Fruit fly (Drosophila melanogaster) whole organism, prepupa: Measurements from ENCODE around the gene Trissin.

Experiments
- Blimp-1 ChIP-seq: fragments of 200-800 bp; sonication (Bioruptor generic); optimal IDR thresholded peaks from 3 replicates; lab custom pipeline; 2017; ENCODE audit warnings: missing biosample characterization, missing genetic modification characterization, mild to moderate bottlenecking, moderate library complexity, missing genetic modification reagents
- CG10631 ChIP-seq: fragments of 200-800 bp; sonication (Bioruptor generic); optimal IDR thresholded peaks from 2 replicates; lab custom pipeline; 2016; ENCODE audit warnings: missing biosample characterization, missing genetic modification characterization
- CG11294 ChIP-seq: fragments of 200-800 bp; sonication (Bioruptor generic); IDR thresholded peaks from 2 replicates; pipeline ENCODE4 v1.3.6; 2022; ENCODE audit warnings: missing biosample characterization, missing genetic modification characterization
- CG15336 ChIP-seq: fragments of 200-800 bp; sonication (Bioruptor generic); IDR thresholded peaks from 2 replicates; pipeline ENCODE4 v1.3.6; 2022; ENCODE audit warnings: missing biosample characterization, missing genetic modification characterization
- CG31627 ChIP-seq: fragments of 200-800 bp; sonication (Bioruptor generic); optimal IDR thresholded peaks from 3 replicates; lab custom pipeline; 2016; ENCODE audit warnings: missing biosample characterization, missing genetic modification characterization
- CG3919 ChIP-seq: fragments of 200-800 bp; sonication (Bioruptor generic); optimal IDR thresholded peaks from 3 replicates; lab custom pipeline; 2016; ENCODE audit warnings: missing biosample characterization, missing genetic modification characterization
- CG6163 ChIP-seq: fragments of 200-800 bp; sonication (Bioruptor generic); IDR thresholded peaks from 3 replicates; pipeline ENCODE4 v1.3.6; 2022; ENCODE audit warnings: missing biosample characterization, missing genetic modification characterization
- CG6792 ChIP-seq: fragments of 200-800 bp; sonication (Bioruptor generic); optimal IDR thresholded peaks from 3 replicates; lab custom pipeline; 2016; ENCODE audit warnings: missing biosample characterization, missing genetic modification characterization
- CG6854 ChIP-seq: fragments of 200-800 bp; sonication (Bioruptor generic); optimal IDR thresholded peaks from 2 replicates; lab custom pipeline; 2017; ENCODE audit warnings: missing biosample characterization, mild to moderate bottlenecking, missing genetic modification characterization
- CG8119 ChIP-seq: fragments of 200-800 bp; sonication (Bioruptor generic); IDR thresholded peaks from 3 replicates; pipeline ENCODE4 v1.3.6; 2022; ENCODE audit warnings: missing biosample characterization, missing genetic modification characterization
- CG8319 ChIP-seq: fragments of 200-800 bp; sonication (Bioruptor generic); optimal IDR thresholded peaks from 3 replicates; lab custom pipeline; 2016; ENCODE audit warnings: missing biosample characterization, missing genetic modification characterization
- Eip75B ChIP-seq: fragments of 200-800 bp; sonication (Bioruptor generic); optimal IDR thresholded peaks from 3 replicates; lab custom pipeline; 2016; ENCODE audit warnings: missing biosample characterization, missing genetic modification characterization
- Eip78C ChIP-seq: fragments of 200-800 bp; sonication (Bioruptor generic); peaks from one replicate; lab custom pipeline; 2016; ENCODE audit warnings: missing biosample characterization, missing genetic modification characterization
- Eip93F ChIP-seq: fragments of 200-800 bp; sonication (Bioruptor generic); optimal IDR thresholded peaks from 2 replicates; lab custom pipeline; 2016; ENCODE audit warnings: missing biosample characterization, mild to moderate bottlenecking, missing genetic modification characterization
- Gug ChIP-seq: fragments of 200-800 bp; sonication (Bioruptor generic); IDR thresholded peaks from 2 replicates; pipeline ENCODE4 v1.3.6; 2022; ENCODE audit warnings: missing biosample characterization, missing genetic modification characterization
- Hr4 ChIP-seq: fragments of 200-800 bp; sonication (Bioruptor generic); optimal IDR thresholded peaks from 3 replicates; lab custom pipeline; 2016; ENCODE audit warnings: missing biosample characterization, missing genetic modification characterization
- Met ChIP-seq: fragments of 200-800 bp; sonication (Bioruptor generic); optimal IDR thresholded peaks from 3 replicates; lab custom pipeline; 2016; ENCODE audit warnings: missing biosample characterization, missing genetic modification characterization
- achi ChIP-seq: fragments of 200-800 bp; sonication (Bioruptor generic); optimal IDR thresholded peaks from 3 replicates; lab custom pipeline; 2016; ENCODE audit warnings: missing biosample characterization, missing genetic modification characterization
- cyc ChIP-seq: fragments of 200-800 bp; sonication (Bioruptor generic); optimal IDR thresholded peaks from 3 replicates; lab custom pipeline; 2016; ENCODE audit warnings: missing biosample characterization, missing genetic modification characterization
- eg ChIP-seq: fragments of 200-800 bp; sonication (Bioruptor generic); IDR thresholded peaks from 3 replicates; pipeline ENCODE4 v1.3.6; 2022; ENCODE audit warnings: missing biosample characterization, missing genetic modification characterization
- esn ChIP-seq: fragments of 200-800 bp; sonication (Bioruptor generic); optimal IDR thresholded peaks from 2 replicates; lab custom pipeline; 2016; ENCODE audit warnings: missing biosample characterization, mild to moderate bottlenecking, missing genetic modification characterization, moderate library complexity
- fkh ChIP-seq: fragments of 200-800 bp; sonication (Bioruptor generic); optimal IDR thresholded peaks from 3 replicates; lab custom pipeline; 2017; ENCODE audit warnings: missing biosample characterization, mild to moderate bottlenecking, missing genetic modification characterization, moderate library complexity
- spab ChIP-seq: fragments of 200-800 bp; sonication (Bioruptor generic); optimal IDR thresholded peaks from 2 replicates; lab custom pipeline; 2017; ENCODE audit warnings: missing biosample characterization, mild to moderate bottlenecking, missing genetic modification characterization, missing genetic modification reagents
- ss ChIP-seq, 2 experiments: fragments of 200-800 bp; sonication (Bioruptor generic); optimal IDR thresholded peaks; 2 replicates in 1 of 2; 3 replicates in 1 of 2; lab custom pipeline; 2017 to 2018; ENCODE audit warnings: mild to moderate bottlenecking in 2 of 2, missing biosample characterization in 2 of 2, missing genetic modification characterization in 2 of 2, moderate library complexity in 1 of 2
- svp ChIP-seq: fragments of 200-800 bp; sonication (Bioruptor generic); peaks from one replicate; lab custom pipeline; 2016; ENCODE audit warnings: missing biosample characterization, missing genetic modification characterization
- topi ChIP-seq: fragments of 200-800 bp; sonication (Bioruptor generic); optimal IDR thresholded peaks from 3 replicates; lab custom pipeline; 2016; ENCODE audit warnings: missing biosample characterization, missing genetic modification characterization

The Trissin gene

dm6 chr3R:15451344-15452107, 33.7 kb downstream of the Trissin start:
- TF ChIP-seq Eip75B (no peak), esn (GFP tag; lab: Kevin White, UChicago) (no peak), svp (GFP tag; lab: Kevin White, UChicago) (no peak), Gug (GFP tag; lab: Robert Waterston, UW) (no peak), Eip78C (GFP tag; lab: Kevin White, UChicago) (peak; percentile 46), cyc (GFP tag; lab: Kevin White, UChicago) (no peak), CG10631 (GFP tag; lab: Kevin White, UChicago) (no peak), fkh (GFP tag; lab: Kevin White, UChicago) (no peak), Blimp-1 (GFP tag; lab: Kevin White, UChicago) (no peak), ss (GFP tag; optimal IDR thresholded peaks at IDR 0.05; lab: Kevin White, UChicago) (peak in 1 of 2 experiments; percentile 23)
- TF ChIP-seq, all 60 proteins: peak for 2

- TF ChIP-seq svp (GFP tag; lab: Kevin White, UChicago), result peak; percentile 31
- no peak for TF ChIP-seq CG31627 (GFP tag; lab: Kevin White, UChicago)
- TF ChIP-seq topi, result no peak
Measured at dm6 chr3R:15448657-15449056, 36.5 kb downstream of the Trissin start.

- TF ChIP-seq svp (GFP tag; lab: Kevin White, UChicago) (peak; percentile 93), spab (GFP tag; lab: Kevin White, UChicago) (no peak)
- TF ChIP-seq, all 60 proteins: peak for 1
Measured at dm6 chr3R:15447791-15448190, 37.4 kb downstream of the Trissin start.

- peak; percentile 95 for TF ChIP-seq svp (GFP tag; lab: Kevin White, UChicago)
- TF ChIP-seq spab (GFP tag; lab: Kevin White, UChicago), result no peak
Measured at dm6 chr3R:15446149-15446548, 39.0 kb downstream of the Trissin start.

- no peak for TF ChIP-seq svp (GFP tag; lab: Kevin White, UChicago)
- no peak for TF ChIP-seq Met (GFP tag; lab: Kevin White, UChicago)
- no peak for TF ChIP-seq Hr4
- no peak for TF ChIP-seq Gug (GFP tag; lab: Robert Waterston, UW)
- TF ChIP-seq CG8319 (GFP tag; lab: Kevin White, UChicago), result no peak
- TF ChIP-seq CG6163 (GFP tag; lab: Robert Waterston, UW), result no peak
- no peak for TF ChIP-seq Eip93F (GFP tag; lab: Kevin White, UChicago)
Measured at dm6 chr3R:15439669-15440068, 45.5 kb downstream of the Trissin start, which contains the start of gene Act88F. Gene Act88F (plus strand): TSS chr3R:15439969.

dm6 chr3R:15437458-15438414, 47.5 kb downstream of the Trissin start:
- TF ChIP-seq CG3919 (GFP tag; lab: Kevin White, UChicago), result peak; percentile 12
- no peak for TF ChIP-seq CG6792 (GFP tag; lab: Kevin White, UChicago)
- no peak for TF ChIP-seq CG8119
- TF ChIP-seq achi, result no peak
- TF ChIP-seq CG6854, result peak; percentile 86
- 0 out of 3 replicates have a peak, but pooled peaks have one; percentile 39 for TF ChIP-seq CG6163 (GFP tag; lab: Robert Waterston, UW)
- TF ChIP-seq CG15336 (GFP tag; lab: Robert Waterston, UW), result peak; percentile 23; the same call in 1 of the 2 replicates
- peak; percentile 11; the same call in 1 of the 2 replicates for TF ChIP-seq CG11294
- TF ChIP-seq eg, result 0 out of 3 replicates have a peak, but pooled peaks have one; percentile 51
- TF ChIP-seq Eip78C (GFP tag; lab: Kevin White, UChicago), result peak; percentile 66
- no peak for TF ChIP-seq ss (GFP tag; optimal IDR thresholded peaks at IDR 0.05; lab: Kevin White, UChicago)
- TF ChIP-seq Eip75B, result peak; percentile 60
- TF ChIP-seq Blimp-1 (GFP tag; lab: Kevin White, UChicago), result peak; percentile 99
- no peak for TF ChIP-seq svp (GFP tag; lab: Kevin White, UChicago)
- peak; percentile 7 for TF ChIP-seq esn (GFP tag; lab: Kevin White, UChicago)
- no peak for TF ChIP-seq CG31627 (GFP tag; lab: Kevin White, UChicago)
